Worm (Caenorhabditis elegans) whole organism, L4 larva: Measurements from ENCODE around the gene acr-21.

Source experiments
- F10B5.3 ChIP-seq: sonication (generic microtip); optimal IDR thresholded peaks from 2 replicates; lab custom pipeline; 2016; ENCODE audit warnings: mild to moderate bottlenecking, missing genetic modification characterization, missing compliant biosample characterization
- F44E2.7 ChIP-seq: fragments of 200-800 bp; sonication (Bioruptor generic); IDR thresholded peaks from 2 replicates; pipeline ENCODE4 v2.1.2; 2022; ENCODE audit warnings: missing genetic modification characterization, missing compliant biosample characterization
- ZK337.2 ChIP-seq: fragments of 200-800 bp; sonication (Bioruptor generic); IDR thresholded peaks from 2 replicates; pipeline ENCODE4 v1.3.6; 2022; ENCODE audit warnings: missing genetic modification reagents, missing genetic modification characterization, missing compliant biosample characterization
- ZK546.5 ChIP-seq, 2 experiments: sonication (generic microtip); optimal IDR thresholded peaks; 2 replicates each; lab custom pipeline; 2017; ENCODE audit warnings: missing biosample characterization in 2 of 2, missing genetic modification characterization in 2 of 2
- arid-1 ChIP-seq: fragments of 200-800 bp; sonication (Bioruptor generic); conservative IDR thresholded peaks from 2 replicates; pipeline ENCODE4 v1.3.6; 2022; ENCODE audit warnings: missing genetic modification reagents, missing genetic modification characterization, missing compliant biosample characterization
- ceh-20 ChIP-seq: fragments of 200-800 bp; sonication (Bioruptor generic); IDR thresholded peaks from 2 replicates; pipeline ENCODE4 v1.3.6; 2022; ENCODE audit warnings: missing genetic modification reagents, missing genetic modification characterization, missing compliant biosample characterization
- ceh-32 ChIP-seq: sonication (generic microtip); optimal IDR thresholded peaks from 2 replicates; lab custom pipeline; 2016; ENCODE audit warnings: mild to moderate bottlenecking, missing genetic modification characterization, missing compliant biosample characterization; ENCODE audit not compliant: poor library complexity
- daf-16 ChIP-seq, 3 experiments: sonication (generic microtip); optimal IDR thresholded peaks; 2 replicates each; lab custom pipeline; 2016 to 2017; ENCODE audit warnings: missing genetic modification characterization in 3 of 3, missing genetic modification reagents in 3 of 3, mild to moderate bottlenecking in 2 of 3, missing compliant biosample characterization in 2 of 3, missing biosample characterization in 1 of 3, moderate library complexity in 1 of 3
- dmd-6 ChIP-seq: fragments of 200-800 bp; sonication (Bioruptor generic); IDR thresholded peaks from 2 replicates; pipeline ENCODE4 v1.3.6; 2022; ENCODE audit warnings: missing genetic modification reagents, missing genetic modification characterization, missing compliant biosample characterization
- dmd-8 ChIP-seq: fragments of 200-800 bp; sonication (Bioruptor generic); IDR thresholded peaks from 2 replicates; pipeline ENCODE4 v1.3.6; 2022; ENCODE audit warnings: missing genetic modification characterization, missing compliant biosample characterization
- dpl-1 ChIP-seq: fragments of 150-350 bp; optimal IDR thresholded peaks from 2 replicates; lab custom pipeline; 2014; ENCODE audit warnings: missing biosample characterization, missing genetic modification reagents, missing genetic modification characterization
- dve-1 ChIP-seq: sonication (generic microtip); optimal IDR thresholded peaks from 2 replicates; lab custom pipeline; 2017; ENCODE audit warnings: antibody characterized with exemption, mild to moderate bottlenecking, missing genetic modification characterization, missing compliant biosample characterization; ENCODE audit not compliant: insufficient read depth
- gei-8 ChIP-seq: fragments of 200-800 bp; sonication (Bioruptor generic); optimal IDR thresholded peaks from 2 replicates; lab custom pipeline; 2018; ENCODE audit warnings: mild to moderate bottlenecking, missing genetic modification characterization, missing compliant biosample characterization
- hif-1 ChIP-seq, 2 experiments: sonication (generic microtip); optimal IDR thresholded peaks; 2 replicates each; lab custom pipeline; 2016 to 2017; ENCODE audit warnings: missing compliant biosample characterization in 2 of 2, missing genetic modification characterization in 2 of 2, missing genetic modification reagents in 2 of 2, missing genotype in 2 of 2, mild to moderate bottlenecking in 1 of 2
- hlh-11 ChIP-seq: fragments of 200-800 bp; sonication (Bioruptor generic); optimal IDR thresholded peaks from 2 replicates; lab custom pipeline; 2018; ENCODE audit warnings: mild to moderate bottlenecking, missing genetic modification characterization, missing compliant biosample characterization
- hlh-30 ChIP-seq: sonication (generic microtip); optimal IDR thresholded peaks from 2 replicates; lab custom pipeline; 2017; ENCODE audit warnings: antibody characterized with exemption, mild to moderate bottlenecking, missing genetic modification characterization, missing compliant biosample characterization; ENCODE audit not compliant: insufficient read depth
- lin-38 ChIP-seq: fragments of 200-800 bp; sonication (Bioruptor generic); IDR thresholded peaks from 2 replicates; pipeline ENCODE4 v1.3.6; 2022; ENCODE audit warnings: missing genetic modification reagents, missing genetic modification characterization, missing compliant biosample characterization
- lsy-2 ChIP-seq, 2 experiments: fragments of 150-350 bp in 1 of 2; sonication (generic microtip) in 1 of 2; optimal IDR thresholded peaks; 2 replicates each; lab custom pipeline; 2014 to 2017; ENCODE audit warnings: missing biosample characterization in 2 of 2, missing genetic modification characterization in 2 of 2
- madf-5 ChIP-seq, 2 experiments: fragments of 200-800 bp; sonication (Bioruptor generic); IDR thresholded peaks; 2 replicates each; pipeline ENCODE4 v1.3.6; 2022; ENCODE audit warnings: missing compliant biosample characterization in 2 of 2, missing genetic modification characterization in 2 of 2
- madf-9 ChIP-seq: fragments of 200-800 bp; sonication (Bioruptor generic); conservative IDR thresholded peaks from 2 replicates; pipeline ENCODE4 v1.3.6; 2022; ENCODE audit warnings: missing genetic modification reagents, missing genetic modification characterization, missing compliant biosample characterization
- mep-1 ChIP-seq: fragments of 150-350 bp; sonication (generic microtip); optimal IDR thresholded peaks from 3 replicates; lab custom pipeline; 2014; ENCODE audit warnings: missing biosample characterization, missing genetic modification characterization
- mes-2 ChIP-seq: sonication (generic microtip); optimal IDR thresholded peaks from 2 replicates; lab custom pipeline; 2016; ENCODE audit warnings: missing genotype, mild to moderate bottlenecking, missing genetic modification characterization, missing compliant biosample characterization; ENCODE audit not compliant: poor library complexity, severe bottlenecking
- nhr-10 ChIP-seq: fragments of 150-350 bp; optimal IDR thresholded peaks from 2 replicates; lab custom pipeline; 2014; ENCODE audit warnings: missing biosample characterization, missing genetic modification characterization
- nhr-102 ChIP-seq: sonication (generic microtip); optimal IDR thresholded peaks from 2 replicates; lab custom pipeline; 2016; ENCODE audit warnings: mild to moderate bottlenecking, missing genetic modification characterization, moderate library complexity, missing compliant biosample characterization
- nhr-28 ChIP-seq: fragments of 150-350 bp; optimal IDR thresholded peaks from 2 replicates; lab custom pipeline; 2014; ENCODE audit warnings: missing biosample characterization, missing genetic modification characterization
- nhr-42 ChIP-seq: fragments of 200-800 bp; sonication (Bioruptor generic); IDR thresholded peaks from 2 replicates; pipeline ENCODE4 v1.3.6; 2022; ENCODE audit warnings: missing genetic modification characterization, missing compliant biosample characterization
- nhr-6 ChIP-seq: fragments of 150-350 bp; optimal IDR thresholded peaks from 2 replicates; lab custom pipeline; 2014; ENCODE audit warnings: missing biosample characterization, missing genetic modification characterization
- pqm-1 ChIP-seq: sonication (generic microtip); optimal IDR thresholded peaks from 2 replicates; lab custom pipeline; 2017; ENCODE audit warnings: missing biosample characterization, missing genetic modification characterization
- sdz-12 ChIP-seq: fragments of 200-800 bp; sonication (Bioruptor generic); optimal IDR thresholded peaks from 2 replicates; lab custom pipeline; 2018; ENCODE audit warnings: mild to moderate bottlenecking, missing genetic modification characterization, missing compliant biosample characterization
- tag-97 ChIP-seq: fragments of 200-800 bp; sonication (Bioruptor generic); IDR thresholded peaks from 2 replicates; pipeline ENCODE4 v1.3.6; 2022; ENCODE audit warnings: missing genetic modification characterization, missing compliant biosample characterization
- tra-1 ChIP-seq: fragments of 200-800 bp; sonication (Bioruptor generic); IDR thresholded peaks from 2 replicates; pipeline ENCODE4 v1.3.6; 2022; ENCODE audit warnings: missing genetic modification reagents, missing genetic modification characterization, missing compliant biosample characterization
- vab-7 ChIP-seq: fragments of 200-800 bp; sonication (Bioruptor generic); IDR thresholded peaks from 2 replicates; pipeline ENCODE4 v1.3.6; 2022; ENCODE audit warnings: missing genetic modification reagents, missing genetic modification characterization, missing compliant biosample characterization
- zfp-3 ChIP-seq: fragments of 200-800 bp; sonication (Bioruptor generic); conservative IDR thresholded peaks from 2 replicates; pipeline ENCODE4 v1.3.6; 2022; ENCODE audit warnings: missing genetic modification reagents, missing genetic modification characterization, missing compliant biosample characterization
- zip-11 ChIP-seq: fragments of 200-800 bp; sonication (Bioruptor generic); IDR thresholded peaks from 2 replicates; pipeline ENCODE4 v1.3.6; 2022; ENCODE audit warnings: missing genetic modification characterization, missing compliant biosample characterization
- zip-2 ChIP-seq: fragments of 150-350 bp; optimal IDR thresholded peaks from 2 replicates; lab custom pipeline; 2014; ENCODE audit warnings: missing biosample characterization, missing genetic modification characterization

Gene acr-21

ce11 chrIII:6603185-6603584, 21.5 kb downstream of the acr-21 start:
- TF ChIP-seq nhr-42 (GFP tag; lab: Robert Waterston, UW) (0 out of 2 replicates have a peak, but pooled peaks have one; percentile 28), madf-9 (GFP tag; lab: Robert Waterston, UW) (no peak), dve-1 (tag; lab: Kevin White, UChicago) (peak; percentile 26), hlh-30 (tag; lab: Kevin White, UChicago) (peak; percentile 82), nhr-6 (tag; lab: Kevin White, UChicago) (peak; percentile 37), F10B5.3 (no peak), dmd-6 (GFP tag; lab: Robert Waterston, UW) (no peak), gei-8 (no peak)

- TF ChIP-seq tra-1 (GFP tag; lab: Robert Waterston, UW) (no peak), ZK546.5 (tag; optimal IDR thresholded peaks at IDR 0.05; lab: Kevin White, UChicago) (no peak), dve-1 (tag; lab: Kevin White, UChicago) (peak; percentile 43), lsy-2 (tag; optimal IDR thresholded peaks at IDR 0.05; lab: Kevin White, UChicago) (peak in 1 of 2 experiments; percentile 19), ceh-32 (tag; lab: Kevin White, UChicago) (no peak), nhr-42 (GFP tag; lab: Robert Waterston, UW) (no peak), mes-2 (tag; lab: Kevin White, UChicago) (peak; percentile 58), dpl-1 (GFP tag; lab: Kevin White, UChicago) (peak; percentile 20), zfp-3 (GFP tag; lab: Robert Waterston, UW) (no peak), gei-8 (no peak), vab-7 (GFP tag; lab: Robert Waterston, UW) (no peak), F44E2.7 (GFP tag; lab: Robert Waterston, UW) (no peak), hlh-11 (tag; lab: Kevin White, UChicago) (peak; percentile 53), ceh-20 (no peak), nhr-10 (tag; lab: Kevin White, UChicago) (no peak), zip-11 (GFP tag; lab: Robert Waterston, UW) (no peak), pqm-1 (peak; percentile 39), nhr-28 (tag; lab: Kevin White, UChicago) (peak; percentile 46), nhr-102 (no peak), sdz-12 (GFP tag; lab: Kevin White, UChicago) (no peak), mep-1 (tag; lab: Kevin White, UChicago) (peak; percentile 14), dmd-8 (0 out of 2 replicates have a peak, but pooled peaks have one; percentile 11), madf-5 (GFP tag; IDR thresholded peaks at IDR 0.05; lab: Robert Waterston, UW) (no peak), hif-1 (tag; optimal IDR thresholded peaks at IDR 0.05; lab: Kevin White, UChicago) (peak in 1 of 2 experiments; percentile 2), tag-97 (GFP tag; lab: Robert Waterston, UW) (no peak), lin-38 (GFP tag; lab: Robert Waterston, UW) (no peak), daf-16 (GFP tag; optimal IDR thresholded peaks at IDR 0.05; lab: Kevin White, UChicago) (no peak), daf-16 (tag; optimal IDR thresholded peaks at IDR 0.05; lab: Kevin White, UChicago) (peak; percentile 5), arid-1 (no peak), zip-2 (tag; lab: Kevin White, UChicago) (no peak)
Observed at ce11 chrIII:6604317-6604716, 22.6 kb downstream of the acr-21 start.

ce11 chrIII:6605442-6605992, 23.8 kb downstream of the acr-21 start:
- TF ChIP-seq nhr-42 (GFP tag; lab: Robert Waterston, UW), result no peak
- 0 out of 2 replicates have a peak, but pooled peaks have one; percentile 13 for TF ChIP-seq ZK337.2 (GFP tag; lab: Robert Waterston, UW)
